Worm (Caenorhabditis elegans): ENCODE results near the gene mrps-11.

Gene mrps-11

DNA sequence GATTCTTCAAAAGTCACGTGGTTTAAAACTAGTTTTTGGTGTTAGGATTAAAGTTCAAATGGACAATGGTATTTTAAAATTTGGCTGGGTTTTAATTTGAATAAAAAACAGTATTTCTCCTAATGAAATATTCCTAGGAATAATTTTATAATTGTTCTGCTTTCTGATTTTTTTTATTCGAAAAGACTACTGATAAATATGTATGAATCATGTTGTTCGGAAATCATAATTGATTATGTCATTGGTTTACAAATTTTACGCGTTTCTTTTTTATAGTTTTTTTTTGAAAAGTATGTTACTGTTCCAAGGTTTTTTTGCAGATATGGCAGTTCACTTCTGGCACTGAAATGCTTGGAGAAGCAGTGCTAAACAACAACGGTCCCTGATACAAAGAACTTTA lies 26.1 kb downstream of the mrps-11 start, which contains the start of gene F28C1.3:
Gene F28C1.3, plus strand, starts transcription at position 301 of the 400 bp plus-strand sequence.
- no peak for TF ChIP-seq peb-1 (tag; optimal IDR thresholded peaks at IDR 0.05)
- TF ChIP-seq alr-1 (tag; optimal IDR thresholded peaks at IDR 0.05), result no peak
- no peak for TF ChIP-seq elt-1 (tag; optimal IDR thresholded peaks at IDR 0.05)
- no peak for TF ChIP-seq nhr-77 (tag; optimal IDR thresholded peaks at IDR 0.05)
- no peak for TF ChIP-seq skn-1 (tag; optimal IDR thresholded peaks at IDR 0.05)
- no peak for TF ChIP-seq gmeb-1 (tag; optimal IDR thresholded peaks at IDR 0.05)
- TF ChIP-seq nhr-21 (tag; optimal IDR thresholded peaks at IDR 0.05), result no peak
- no peak for TF ChIP-seq C34F6.9 (tag; optimal IDR thresholded peaks at IDR 0.05)
- no peak for TF ChIP-seq unc-39 (tag; optimal IDR thresholded peaks at IDR 0.05)
- no peak for TF ChIP-seq ztf-4 (tag; optimal IDR thresholded peaks at IDR 0.05)
- no peak for TF ChIP-seq mbf-1 (tag; optimal IDR thresholded peaks at IDR 0.05)
- no peak for TF ChIP-seq nhr-25 (tag; optimal IDR thresholded peaks at IDR 0.05)
- no peak for TF ChIP-seq fos-1 (tag; optimal IDR thresholded peaks at IDR 0.05)

DNA sequence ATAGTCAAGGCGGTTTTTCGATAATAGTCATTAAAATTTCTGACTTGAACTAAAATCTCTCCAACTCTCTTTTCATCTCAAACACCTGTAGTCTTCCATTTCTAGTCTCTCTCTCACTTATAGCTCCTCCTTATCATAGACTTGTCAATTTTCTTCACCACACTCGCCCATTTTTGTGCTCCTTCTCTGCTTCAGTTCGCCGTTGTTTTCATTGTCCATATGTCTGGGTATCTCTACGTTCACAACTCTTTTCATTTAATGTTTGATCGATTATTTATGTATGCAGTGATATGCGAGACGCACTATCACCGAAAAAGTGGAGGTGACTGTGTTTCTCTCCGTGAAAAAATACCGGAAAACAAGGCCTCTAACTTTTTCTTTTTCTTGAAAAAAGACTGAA lies 26.7 kb downstream of the mrps-11 start:
- TF ChIP-seq elt-1 (tag; optimal IDR thresholded peaks at IDR 0.05) (no peak), crh-2 (tag; optimal IDR thresholded peaks at IDR 0.05) (peak; percentile 21), C34F6.9 (tag; optimal IDR thresholded peaks at IDR 0.05) (no peak), snpc-4 (tag; optimal IDR thresholded peaks at IDR 0.05) (no peak), nhr-237 (tag; optimal IDR thresholded peaks at IDR 0.05) (no peak), skn-1 (tag; optimal IDR thresholded peaks at IDR 0.05) (no peak), gmeb-1 (tag; optimal IDR thresholded peaks at IDR 0.05) (peak; percentile 31), peb-1 (tag; optimal IDR thresholded peaks at IDR 0.05) (no peak), aly-2 (tag; optimal IDR thresholded peaks at IDR 0.05) (no peak), mdl-1 (tag; optimal IDR thresholded peaks at IDR 0.05) (no peak), fos-1 (tag; optimal IDR thresholded peaks at IDR 0.05) (peak; percentile 96), R02D3.7 (tag; optimal IDR thresholded peaks at IDR 0.05) (no peak), elt-3 (tag; optimal IDR thresholded peaks at IDR 0.05) (no peak), egl-27 (tag; optimal IDR thresholded peaks at IDR 0.05) (no peak), ztf-1 (GFP tag; conservative IDR thresholded peaks at IDR 0.05) (no peak), mab-5 (tag; optimal IDR thresholded peaks at IDR 0.05) (no peak), nhr-11 (tag; optimal IDR thresholded peaks at IDR 0.05) (no peak), alr-1 (tag; optimal IDR thresholded peaks at IDR 0.05) (no peak), ztf-11 (tag; optimal IDR thresholded peaks at IDR 0.05) (no peak), F13H6.1 (tag; optimal IDR thresholded peaks at IDR 0.05) (peak; percentile 26), sma-9 (GFP tag; optimal IDR thresholded peaks at IDR 0.05) (peak; percentile 67), sma-9 (tag; optimal IDR thresholded peaks at IDR 0.05) (no peak)

DNA sequence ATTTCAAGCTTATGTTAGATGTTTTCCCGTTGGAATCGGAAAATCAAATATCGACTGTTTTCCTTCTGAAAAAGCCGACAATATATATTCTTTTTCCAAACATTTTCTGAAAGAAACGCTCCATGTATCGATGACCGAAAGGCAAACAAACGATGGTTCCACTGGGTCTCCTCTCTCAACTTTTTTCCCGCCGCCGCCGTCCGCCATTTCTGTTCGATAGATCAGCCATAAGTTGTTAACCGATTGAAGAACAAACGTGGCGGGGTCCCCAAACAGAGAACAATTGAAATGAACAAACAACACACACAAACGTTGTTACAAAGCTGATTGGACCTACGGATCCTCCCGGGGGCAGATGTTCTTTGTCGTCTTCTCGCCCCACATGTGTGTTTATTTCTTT lies 27.8 kb downstream of the mrps-11 start:
- TF ChIP-seq F13H6.1 (tag; optimal IDR thresholded peaks at IDR 0.05) (peak; percentile 7), crh-2 (tag; optimal IDR thresholded peaks at IDR 0.05) (no peak), ceh-16 (tag; optimal IDR thresholded peaks at IDR 0.05) (no peak), alr-1 (tag; optimal IDR thresholded peaks at IDR 0.05) (no peak), ztf-4 (tag; optimal IDR thresholded peaks at IDR 0.05) (no peak), sma-9 (GFP tag; optimal IDR thresholded peaks at IDR 0.05) (peak; percentile 45), sma-9 (tag; optimal IDR thresholded peaks at IDR 0.05) (no peak)

ce11 chrV:12465399-12465798 lies 29.0 kb downstream of the mrps-11 start:
- TF ChIP-seq nhr-23 (tag; optimal IDR thresholded peaks at IDR 0.05), result no peak
- no peak for TF ChIP-seq peb-1 (tag; optimal IDR thresholded peaks at IDR 0.05)
- peak; percentile 63 for TF ChIP-seq nhr-25 (tag; optimal IDR thresholded peaks at IDR 0.05)
- peak; percentile 90 for TF ChIP-seq unc-55 (GFP tag; optimal IDR thresholded peaks at IDR 0.05)
- TF ChIP-seq egl-27 (tag; optimal IDR thresholded peaks at IDR 0.05), result peak; percentile 79
- TF ChIP-seq lsy-2 (tag; optimal IDR thresholded peaks at IDR 0.05), result peak; percentile 55 to 84
- TF ChIP-seq nhr-129 (tag; optimal IDR thresholded peaks at IDR 0.05), result peak; percentile 86
- TF ChIP-seq elt-1 (tag; optimal IDR thresholded peaks at IDR 0.05), result no peak
- TF ChIP-seq R02D3.7 (tag; optimal IDR thresholded peaks at IDR 0.05), result no peak
- no peak for TF ChIP-seq skn-1 (tag; optimal IDR thresholded peaks at IDR 0.05)
- TF ChIP-seq nhr-11 (tag; optimal IDR thresholded peaks at IDR 0.05), result no peak
- TF ChIP-seq mbf-1 (tag; optimal IDR thresholded peaks at IDR 0.05), result no peak
- TF ChIP-seq C34F6.9 (tag; optimal IDR thresholded peaks at IDR 0.05), result peak; percentile 96
- TF ChIP-seq lin-39 (tag; optimal IDR thresholded peaks at IDR 0.05), result no peak
- no peak for TF ChIP-seq dmd-4 (tag; optimal IDR thresholded peaks at IDR 0.05)
- no peak for TF ChIP-seq ztf-11 (tag; optimal IDR thresholded peaks at IDR 0.05)
- TF ChIP-seq gmeb-1 (tag; optimal IDR thresholded peaks at IDR 0.05), result peak; percentile 55
- TF ChIP-seq unc-39 (tag; optimal IDR thresholded peaks at IDR 0.05), result no peak
- TF ChIP-seq elt-3 (tag; optimal IDR thresholded peaks at IDR 0.05), result no peak
- TF ChIP-seq nhr-237 (tag; optimal IDR thresholded peaks at IDR 0.05), result no peak
- TF ChIP-seq mab-5 (tag; optimal IDR thresholded peaks at IDR 0.05), result peak; percentile 21
- TF ChIP-seq crh-2 (tag; optimal IDR thresholded peaks at IDR 0.05), result peak; percentile 89
- TF ChIP-seq nhr-77 (tag; optimal IDR thresholded peaks at IDR 0.05), result no peak
- no peak for TF ChIP-seq ZK546.5 (tag; optimal IDR thresholded peaks at IDR 0.05)
- TF ChIP-seq nhr-21 (tag; optimal IDR thresholded peaks at IDR 0.05), result peak; percentile 66
- no peak for TF ChIP-seq ceh-16 (tag; optimal IDR thresholded peaks at IDR 0.05)
- no peak for TF ChIP-seq nhr-10 (tag; optimal IDR thresholded peaks at IDR 0.05)
- no peak for TF ChIP-seq nhr-6 (tag; optimal IDR thresholded peaks at IDR 0.05)
- TF ChIP-seq sma-9 (GFP tag; optimal IDR thresholded peaks at IDR 0.05), result peak; percentile 95
- peak; percentile 23 for TF ChIP-seq sma-9 (tag; optimal IDR thresholded peaks at IDR 0.05)
- TF ChIP-seq sem-4 (tag; optimal IDR thresholded peaks at IDR 0.05), result peak; percentile 80
- TF ChIP-seq F13H6.1 (tag; optimal IDR thresholded peaks at IDR 0.05), result peak; percentile 96
- peak; percentile 63 for TF ChIP-seq lin-11 (tag; optimal IDR thresholded peaks at IDR 0.05)
- TF ChIP-seq ceh-82 (tag; optimal IDR thresholded peaks at IDR 0.05), result no peak
- TF ChIP-seq alr-1 (tag; optimal IDR thresholded peaks at IDR 0.05), result no peak
- TF ChIP-seq Y55F3AM.14 (GFP tag; optimal IDR thresholded peaks at IDR 0.05), result peak; percentile 73
- TF ChIP-seq aly-2 (tag; optimal IDR thresholded peaks at IDR 0.05), result no peak
- TF ChIP-seq ama-1 (optimal IDR thresholded peaks at IDR 0.05), result no peak
- no peak for TF ChIP-seq nhr-12 (tag; optimal IDR thresholded peaks at IDR 0.05)
- TF ChIP-seq ztf-1 (GFP tag; conservative IDR thresholded peaks at IDR 0.05), result no peak

All from whole organism, L2 larva.